Fruit fly (Drosophila melanogaster) whole organism, embryonic: ENCODE data around the gene CG4332.
A peak's percentile ranks its signal among the peaks of the same experiment; 100 is the strongest.

Experiments used
- Atf3 ChIP-seq: fragments of 200-800 bp; sonication (Bioruptor generic); optimal IDR thresholded peaks from 3 replicates; lab custom pipeline; 2016; ENCODE audit warnings: missing biosample characterization, missing genetic modification characterization
- B-H2 ChIP-seq: fragments of 200-800 bp; sonication (Bioruptor generic); optimal IDR thresholded peaks from 2 replicates; lab custom pipeline; 2018; ENCODE audit warnings: missing biosample characterization, mild to moderate bottlenecking, missing genetic modification characterization
- C15 ChIP-seq: fragments of 200-800 bp; sonication (Bioruptor generic); IDR thresholded peaks from 3 replicates; pipeline ENCODE4 v1.3.6; 2022; ENCODE audit warnings: missing biosample characterization, missing genetic modification characterization
- CG10979 ChIP-seq: fragments of 200-800 bp; sonication (Bioruptor generic); optimal IDR thresholded peaks from 2 replicates; lab custom pipeline; 2018; ENCODE audit warnings: missing biosample characterization, mild to moderate bottlenecking, missing genetic modification characterization, moderate library complexity
- CG12071 ChIP-seq: fragments of 200-800 bp; sonication (Bioruptor generic); optimal IDR thresholded peaks from 3 replicates; lab custom pipeline; 2018; ENCODE audit warnings: missing biosample characterization, mild to moderate bottlenecking, missing genetic modification characterization
- CG13287 ChIP-seq: fragments of 200-800 bp; sonication (Bioruptor generic); IDR thresholded peaks from 2 replicates; pipeline ENCODE4 v1.3.6; 2022; ENCODE audit warnings: missing biosample characterization, missing genetic modification characterization; ENCODE audit not compliant: partially characterized antibody
- CG13424 ChIP-seq: fragments of 200-800 bp; sonication (Bioruptor generic); optimal IDR thresholded peaks from 2 replicates; lab custom pipeline; 2019; ENCODE audit warnings: missing biosample characterization, mild to moderate bottlenecking, missing genetic modification characterization, moderate library complexity
- CG13894 ChIP-seq: fragments of 200-800 bp; sonication (Bioruptor generic); optimal IDR thresholded peaks from 3 replicates; lab custom pipeline; 2018; ENCODE audit warnings: missing biosample characterization, mild to moderate bottlenecking, missing genetic modification characterization, moderate library complexity
- CG14860 ChIP-seq: fragments of 200-800 bp; sonication (Bioruptor generic); IDR thresholded peaks from 3 replicates; pipeline ENCODE4 v1.3.6; 2022; ENCODE audit warnings: missing biosample characterization, missing genetic modification characterization; ENCODE audit not compliant: partially characterized antibody
- CG15269 ChIP-seq: fragments of 200-800 bp; sonication (Bioruptor generic); optimal IDR thresholded peaks from 2 replicates; lab custom pipeline; 2018; ENCODE audit warnings: missing biosample characterization, mild to moderate bottlenecking, missing genetic modification characterization, moderate library complexity
- CG17568 ChIP-seq: fragments of 200-800 bp; sonication (Bioruptor generic); optimal IDR thresholded peaks from 2 replicates; lab custom pipeline; 2018; ENCODE audit warnings: missing biosample characterization, mild to moderate bottlenecking, missing genetic modification characterization, moderate library complexity
- CG2678 ChIP-seq: fragments of 200-800 bp; sonication (Bioruptor generic); optimal IDR thresholded peaks from 3 replicates; lab custom pipeline; 2019; ENCODE audit warnings: missing biosample characterization, mild to moderate bottlenecking, missing genetic modification characterization, moderate library complexity
- CG31365 ChIP-seq: fragments of 200-800 bp; sonication (Bioruptor generic); optimal IDR thresholded peaks from 2 replicates; lab custom pipeline; 2018; ENCODE audit warnings: missing biosample characterization, mild to moderate bottlenecking, missing genetic modification characterization
- CG3281 ChIP-seq: fragments of 200-800 bp; sonication (Bioruptor generic); optimal IDR thresholded peaks from 3 replicates; lab custom pipeline; 2017; ENCODE audit warnings: missing biosample characterization, mild to moderate bottlenecking, missing genetic modification characterization
- CG34376 ChIP-seq: fragments of 200-800 bp; sonication (Bioruptor generic); optimal IDR thresholded peaks from 2 replicates; lab custom pipeline; 2018; ENCODE audit warnings: missing biosample characterization, mild to moderate bottlenecking, missing genetic modification characterization
- CG6683 ChIP-seq: fragments of 200-800 bp; sonication (Bioruptor generic); optimal IDR thresholded peaks from 2 replicates; lab custom pipeline; 2017; ENCODE audit warnings: missing biosample characterization, mild to moderate bottlenecking, missing genetic modification characterization, missing genetic modification reagents
- CG9932 ChIP-seq: fragments of 200-800 bp; sonication (Bioruptor generic); IDR thresholded peaks from 2 replicates; pipeline ENCODE4 v1.3.6; 2022; ENCODE audit warnings: missing biosample characterization, missing genetic modification characterization
- CrebB ChIP-seq: fragments of 200-800 bp; sonication (Bioruptor generic); optimal IDR thresholded peaks from 3 replicates; lab custom pipeline; 2018; ENCODE audit warnings: missing biosample characterization, mild to moderate bottlenecking, missing genetic modification characterization
- Gsc ChIP-seq: fragments of 200-800 bp; sonication (Bioruptor generic); IDR thresholded peaks from 2 replicates; pipeline ENCODE4 v1.3.6; 2022; ENCODE audit warnings: missing biosample characterization, missing genetic modification characterization
- Hr51 ChIP-seq, 2 experiments: fragments of 200-800 bp; sonication (Bioruptor generic); optimal IDR thresholded peaks; 2 replicates in 1 of 2; 3 replicates in 1 of 2; lab custom pipeline; 2016 to 2018; ENCODE audit warnings: missing biosample characterization in 2 of 2, missing genetic modification characterization in 2 of 2, mild to moderate bottlenecking in 1 of 2, moderate library complexity in 1 of 2
- MTF-1 ChIP-seq: fragments of 200-800 bp; sonication (Bioruptor generic); optimal IDR thresholded peaks from 2 replicates; lab custom pipeline; 2018; ENCODE audit warnings: missing biosample characterization, mild to moderate bottlenecking, missing genetic modification characterization, borderline replicate concordance
- Med ChIP-seq: fragments of 200-800 bp; sonication (Bioruptor generic); peaks from one replicate; lab custom pipeline; 2016; ENCODE audit warnings: missing biosample characterization, missing genetic modification characterization, mild to moderate bottlenecking, inconsistent platforms, moderate library complexity
- Nf-YC ChIP-seq: fragments of 200-800 bp; optimal IDR thresholded peaks from 3 replicates; lab custom pipeline; 2019; ENCODE audit warnings: missing biosample characterization, mild to moderate bottlenecking, missing genetic modification characterization, moderate library complexity
- NfI ChIP-seq: fragments of 200-800 bp; sonication (Bioruptor generic); optimal IDR thresholded peaks from 3 replicates; lab custom pipeline; 2018; ENCODE audit warnings: missing biosample characterization, mild to moderate bottlenecking, missing genetic modification characterization, moderate library complexity
- PHDP ChIP-seq: fragments of 200-800 bp; sonication (Bioruptor generic); optimal IDR thresholded peaks from 3 replicates; lab custom pipeline; 2018; ENCODE audit warnings: missing biosample characterization, mild to moderate bottlenecking, missing genetic modification characterization, moderate library complexity
- Xrp1 ChIP-seq: fragments of 200-800 bp; sonication (Bioruptor generic); IDR thresholded peaks from 2 replicates; pipeline ENCODE4 v1.3.6; 2022; ENCODE audit warnings: missing biosample characterization, missing genetic modification characterization
- br ChIP-seq: fragments of >200 bp; optimal IDR thresholded peaks from 2 replicates; lab custom pipeline; 2017
- en ChIP-seq: fragments of 200-800 bp; sonication (Bioruptor generic); optimal IDR thresholded peaks from 2 replicates; lab custom pipeline; 2016; ENCODE audit warnings: missing biosample characterization, missing genetic modification characterization
- exex ChIP-seq: fragments of 200-800 bp; sonication (Bioruptor generic); optimal IDR thresholded peaks from 4 replicates; lab custom pipeline; 2018; ENCODE audit warnings: missing biosample characterization, mild to moderate bottlenecking, missing genetic modification characterization, moderate library complexity
- fd3F ChIP-seq: fragments of 200-800 bp; sonication (Bioruptor generic); optimal IDR thresholded peaks from 2 replicates; lab custom pipeline; 2018; ENCODE audit warnings: missing biosample characterization, mild to moderate bottlenecking, missing genetic modification characterization, moderate library complexity
- gem ChIP-seq: fragments of 200-800 bp; sonication (Bioruptor generic); optimal IDR thresholded peaks from 2 replicates; lab custom pipeline; 2019; ENCODE audit warnings: missing biosample characterization, mild to moderate bottlenecking, missing genetic modification characterization, moderate library complexity
- ken ChIP-seq: fragments of 200-800 bp; sonication (Bioruptor generic); IDR thresholded peaks from 3 replicates; pipeline ENCODE4 v1.3.6; 2022; ENCODE audit warnings: missing biosample characterization, missing genetic modification characterization
- lab ChIP-seq: fragments of 200-800 bp; sonication (Bioruptor generic); optimal IDR thresholded peaks from 3 replicates; lab custom pipeline; 2017; ENCODE audit warnings: missing biosample characterization, missing genetic modification characterization, mild to moderate bottlenecking, moderate library complexity, missing genetic modification reagents
- lbe ChIP-seq: fragments of 200-800 bp; sonication (Bioruptor generic); optimal IDR thresholded peaks from 2 replicates; lab custom pipeline; 2016; ENCODE audit warnings: missing biosample characterization, mild to moderate bottlenecking, missing genetic modification characterization
- mirr ChIP-seq: fragments of 200-800 bp; sonication (Bioruptor generic); optimal IDR thresholded peaks from 3 replicates; lab custom pipeline; 2018; ENCODE audit warnings: missing biosample characterization, mild to moderate bottlenecking, missing genetic modification characterization
- odd ChIP-seq: fragments of 200-800 bp; sonication (Bioruptor generic); optimal IDR thresholded peaks from 2 replicates; lab custom pipeline; 2017; ENCODE audit warnings: missing biosample characterization, mild to moderate bottlenecking, missing genetic modification characterization
- sd ChIP-seq: fragments of 200-800 bp; sonication (Bioruptor generic); optimal IDR thresholded peaks from 3 replicates; lab custom pipeline; 2018; ENCODE audit warnings: missing biosample characterization, mild to moderate bottlenecking, missing genetic modification characterization, moderate library complexity
- seq ChIP-seq: fragments of 200-800 bp; sonication (Bioruptor generic); IDR thresholded peaks from 2 replicates; pipeline ENCODE4 v1.3.6; 2022; ENCODE audit warnings: missing biosample characterization, missing genetic modification characterization
- sug ChIP-seq: fragments of 200-800 bp; optimal IDR thresholded peaks from 2 replicates; lab custom pipeline; 2019; ENCODE audit warnings: missing biosample characterization, mild to moderate bottlenecking, missing genetic modification characterization, moderate library complexity
- unpg ChIP-seq: fragments of 200-800 bp; sonication (Bioruptor generic); optimal IDR thresholded peaks from 3 replicates; lab custom pipeline; 2018; ENCODE audit warnings: missing biosample characterization, mild to moderate bottlenecking, missing genetic modification characterization, moderate library complexity
- usp ChIP-seq: fragments of >200 bp; optimal IDR thresholded peaks from 2 replicates; lab custom pipeline; 2017; ENCODE audit warnings: missing biosample characterization, missing genetic modification characterization

Gene CG4332

dm6 chrX:13105220-13105619 is 49.6 kb upstream of the CG4332 start (continued):
- no peak for TF ChIP-seq usp
- no peak for TF ChIP-seq Atf3 (GFP tag; lab: Kevin White, UChicago)
- peak; percentile 6 for TF ChIP-seq gem (tag; lab: Kevin White, UChicago)
- peak; percentile 2 for TF ChIP-seq NfI (GFP tag; lab: Kevin White, UChicago)
- peak; percentile 10 for TF ChIP-seq CrebB (tag; lab: Kevin White, UChicago)
- TF ChIP-seq MTF-1 (GFP tag; lab: Kevin White, UChicago), result no peak
- TF ChIP-seq CG2678 (tag; lab: Kevin White, UChicago), result peak; percentile 39
- peak in 1 of 2 experiments; percentile 13 for TF ChIP-seq Hr51 (GFP tag; optimal IDR thresholded peaks at IDR 0.05; lab: Kevin White, UChicago)
- no peak for TF ChIP-seq en (GFP tag; lab: Kevin White, UChicago)
- TF ChIP-seq CG13287 (GFP tag; lab: Robert Waterston, UW), result no peak
- peak; percentile 42 for TF ChIP-seq CG34376 (GFP tag; lab: Kevin White, UChicago)
- peak; percentile 13 for TF ChIP-seq exex
- peak; percentile 3 for TF ChIP-seq sd (tag; lab: Kevin White, UChicago)
- peak; percentile 48 for TF ChIP-seq CG17568 (GFP tag; lab: Kevin White, UChicago)
- TF ChIP-seq CG14860 (GFP tag; lab: Robert Waterston, UW), result no peak
- no peak for TF ChIP-seq CG9932 (GFP tag; lab: Robert Waterston, UW)
- no peak for TF ChIP-seq br (lab: Kevin White, UChicago)
- peak; percentile 21 for TF ChIP-seq CG13424 (tag; lab: Kevin White, UChicago)
- peak; percentile 18 for TF ChIP-seq Med (GFP tag; lab: Kevin White, UChicago)
- TF ChIP-seq CG31365 (tag; lab: Kevin White, UChicago), result no peak
- no peak for TF ChIP-seq CG10979 (tag; lab: Kevin White, UChicago)
- TF ChIP-seq PHDP (tag; lab: Kevin White, UChicago), result peak; percentile 49
- no peak for TF ChIP-seq lbe
- 0 out of 3 replicates have a peak, but pooled peaks have one; percentile 4 for TF ChIP-seq ken (GFP tag; lab: Robert Waterston, UW)
- TF ChIP-seq CG3281 (GFP tag; lab: Kevin White, UChicago), result peak; percentile 34
- peak; percentile 23 for TF ChIP-seq Nf-YC (tag; lab: Kevin White, UChicago)
- peak; percentile 52 for TF ChIP-seq sug (tag; lab: Kevin White, UChicago)
- TF ChIP-seq odd (GFP tag; lab: Kevin White, UChicago), result peak; percentile 2
- TF ChIP-seq fd3F, result peak; percentile 12
- TF ChIP-seq Xrp1 (GFP tag; lab: Robert Waterston, UW), result no peak
- TF ChIP-seq CG12071 (GFP tag; lab: Kevin White, UChicago), result peak; percentile 21
- peak; percentile 32 for TF ChIP-seq CG13894 (tag; lab: Kevin White, UChicago)
- no peak for TF ChIP-seq C15
- TF ChIP-seq lab (GFP tag; lab: Kevin White, UChicago), result peak; percentile 28
- TF ChIP-seq unpg (GFP tag; lab: Kevin White, UChicago), result peak; percentile 43
- no peak for TF ChIP-seq Gsc (GFP tag; lab: Robert Waterston, UW)
- TF ChIP-seq B-H2, result peak; percentile 12
- peak; percentile 62 for TF ChIP-seq mirr (GFP tag; lab: Kevin White, UChicago)
- 0 out of 2 replicates have a peak, but pooled peaks have one; percentile 13 for TF ChIP-seq seq (GFP tag; lab: Robert Waterston, UW)
- peak; percentile 38 for TF ChIP-seq CG15269 (tag; lab: Kevin White, UChicago)
- TF ChIP-seq CG6683 (GFP tag; lab: Kevin White, UChicago), result no peak
